Fruit fly (Drosophila melanogaster) S2 (cell line): ENCODE measurements around the gene CG6638.

Source experiments
- CG8478 ChIP-seq: fragments of >200 bp; optimal IDR thresholded peaks from 2 replicates; lab custom pipeline; 2018
- CTCF ChIP-seq, 2 experiments: fragments of >200 bp; optimal IDR thresholded peaks; 2 replicates each; lab custom pipeline; 2018

- no peak for TF ChIP-seq CG8478
- no peak for TF ChIP-seq CTCF (optimal IDR thresholded peaks at IDR 0.05; lab: Kevin White, UChicago)
Measured at dm6 chr3L:8560637-8561036, 15.2 kb downstream of the CG6638 start.
